Worm (Caenorhabditis elegans): ENCODE results near the gene aqp-2.
A peak's percentile ranks its signal among the peaks of the same experiment; 100 is the strongest.

The aqp-2 gene

ce11 chrII:9283668-9284357 is 22.0 kb upstream of the aqp-2 start:
- TF ChIP-seq scrt-1 (GFP tag; IDR thresholded peaks at IDR 0.05) (no peak), tbx-11 (GFP tag; IDR thresholded peaks at IDR 0.05) (0 out of 2 replicates have a peak, but pooled peaks have one; percentile 11)

- TF ChIP-seq tbx-11 (GFP tag; IDR thresholded peaks at IDR 0.05): no peak
- no peak for TF ChIP-seq ceh-36 (tag; optimal IDR thresholded peaks at IDR 0.05)
- 0 out of 2 replicates have a peak, but pooled peaks have one; percentile 38 for TF ChIP-seq sea-1 (GFP tag; conservative IDR thresholded peaks at IDR 0.05)
- no peak for TF ChIP-seq tbx-37 (GFP tag; conservative IDR thresholded peaks at IDR 0.05)
- TF ChIP-seq hmg-4 (GFP tag; optimal IDR thresholded peaks at IDR 0.05): peak; percentile 90
- peak; percentile 72 for TF ChIP-seq F13C5.2 (tag; optimal IDR thresholded peaks at IDR 0.05)
- TF ChIP-seq flt-1 (GFP tag; IDR thresholded peaks at IDR 0.05): no peak
- no peak for TF ChIP-seq aly-1 (tag; optimal IDR thresholded peaks at IDR 0.05)
These were observed 21.0 kb upstream of the aqp-2 start for ce11 chrII:9282787-9283186.

DNA sequence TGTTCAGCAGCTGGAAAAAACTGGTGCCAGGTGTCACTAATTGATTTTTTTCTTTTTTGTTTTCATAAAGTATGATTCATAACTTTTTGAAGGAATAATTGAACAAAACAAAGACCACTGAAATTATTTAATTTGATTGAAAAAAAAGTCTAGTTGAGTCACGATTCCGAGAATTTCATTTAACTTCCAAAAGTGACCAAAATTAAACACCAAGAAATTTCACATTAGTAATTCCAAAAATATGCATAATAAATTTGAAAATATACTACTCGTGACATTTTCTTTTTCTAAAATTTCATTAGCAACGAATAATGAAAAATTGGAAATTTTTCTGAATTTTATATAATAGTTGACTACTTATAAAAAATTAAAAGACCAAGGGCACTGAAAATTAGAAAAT is 20.3 kb upstream of the aqp-2 start:
- TF ChIP-seq hmg-4 (GFP tag; optimal IDR thresholded peaks at IDR 0.05) (no peak), sea-1 (GFP tag; conservative IDR thresholded peaks at IDR 0.05) (no peak), ceh-36 (tag; optimal IDR thresholded peaks at IDR 0.05) (no peak), tra-4 (tag; optimal IDR thresholded peaks at IDR 0.05) (no peak)

- no peak for TF ChIP-seq pes-1 (GFP tag; IDR thresholded peaks at IDR 0.05)
These were observed 19.8 kb upstream of the aqp-2 start for ce11 chrII:9281595-9281994.

- TF ChIP-seq tra-4 (tag; optimal IDR thresholded peaks at IDR 0.05): no peak
- TF ChIP-seq tbx-37 (GFP tag; conservative IDR thresholded peaks at IDR 0.05): no peak
- TF ChIP-seq tbx-11 (GFP tag; IDR thresholded peaks at IDR 0.05): no peak
- no peak for TF ChIP-seq pes-1 (GFP tag; IDR thresholded peaks at IDR 0.05)
- TF ChIP-seq ets-7 (tag; optimal IDR thresholded peaks at IDR 0.05): no peak
- no peak for TF ChIP-seq ceh-36 (tag; optimal IDR thresholded peaks at IDR 0.05)
- TF ChIP-seq hmbx-1 (tag; optimal IDR thresholded peaks at IDR 0.05): no peak
- TF ChIP-seq ceh-13 (GFP tag; optimal IDR thresholded peaks at IDR 0.05): no peak
- no peak for TF ChIP-seq sea-1 (GFP tag; conservative IDR thresholded peaks at IDR 0.05)
- no peak for TF ChIP-seq flt-1 (GFP tag; IDR thresholded peaks at IDR 0.05)
- TF ChIP-seq ama-1 (optimal IDR thresholded peaks at IDR 0.05): no peak
- no peak for TF ChIP-seq aly-1 (tag; optimal IDR thresholded peaks at IDR 0.05)
- no peak for TF ChIP-seq scrt-1 (GFP tag; IDR thresholded peaks at IDR 0.05)
- no peak for TF ChIP-seq B0310.2 (tag; optimal IDR thresholded peaks at IDR 0.05)
- no peak for TF ChIP-seq hnd-1 (tag; optimal IDR thresholded peaks at IDR 0.05)
- TF ChIP-seq hmg-4 (GFP tag; optimal IDR thresholded peaks at IDR 0.05): no peak
- no peak for TF ChIP-seq F13C5.2 (tag; optimal IDR thresholded peaks at IDR 0.05)
These were observed 19.1 kb upstream of the aqp-2 start for ce11 chrII:9280846-9281245.

DNA sequence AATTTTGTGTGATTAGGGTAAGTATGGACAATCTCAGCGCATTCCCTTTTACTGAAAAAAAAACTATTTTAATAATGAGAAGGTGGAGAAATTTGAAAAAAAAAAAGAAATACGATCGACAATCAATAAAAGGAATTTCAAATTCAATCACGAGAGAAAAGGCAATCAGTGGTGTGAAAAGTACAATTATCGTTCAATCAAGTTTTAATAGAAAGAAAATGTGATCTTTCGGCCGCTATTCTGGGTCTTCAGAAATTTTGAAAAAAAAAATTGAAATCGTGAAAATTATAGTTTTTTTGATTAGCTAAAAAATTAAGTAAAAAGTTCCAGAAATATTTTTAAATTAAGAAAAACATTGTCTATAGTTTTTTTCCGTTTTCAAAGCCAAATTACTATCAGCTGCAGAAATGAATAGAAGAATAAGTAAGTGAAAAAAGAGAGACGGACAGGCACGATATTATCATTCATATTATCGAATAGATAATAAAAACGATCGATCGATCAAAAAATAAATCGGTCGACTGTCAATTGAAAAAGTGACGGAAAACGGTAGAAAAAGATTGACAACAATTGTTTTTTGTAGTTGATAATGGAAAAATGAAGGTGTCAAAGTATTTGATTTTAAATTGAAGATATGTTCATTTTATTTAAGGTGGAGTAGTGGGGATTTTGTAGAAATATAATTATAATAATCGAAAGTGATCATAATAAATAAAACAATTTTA is 18.4 kb upstream of the aqp-2 start, which contains the start of gene gldi-3:
gldi-3 (minus strand) TSS at position 51 of the 725 bp plus-strand sequence.
- TF ChIP-seq scrt-1 (GFP tag; IDR thresholded peaks at IDR 0.05): no peak
- TF ChIP-seq ceh-36 (tag; optimal IDR thresholded peaks at IDR 0.05): no peak
- no peak for TF ChIP-seq tra-4 (tag; optimal IDR thresholded peaks at IDR 0.05)
- no peak for TF ChIP-seq tbx-37 (GFP tag; conservative IDR thresholded peaks at IDR 0.05)
- TF ChIP-seq tbx-11 (GFP tag; IDR thresholded peaks at IDR 0.05): no peak
- TF ChIP-seq hnd-1 (tag; optimal IDR thresholded peaks at IDR 0.05): no peak
- TF ChIP-seq hmbx-1 (tag; optimal IDR thresholded peaks at IDR 0.05): no peak
- no peak for TF ChIP-seq sea-1 (GFP tag; conservative IDR thresholded peaks at IDR 0.05)
- TF ChIP-seq flt-1 (GFP tag; IDR thresholded peaks at IDR 0.05): no peak

DNA sequence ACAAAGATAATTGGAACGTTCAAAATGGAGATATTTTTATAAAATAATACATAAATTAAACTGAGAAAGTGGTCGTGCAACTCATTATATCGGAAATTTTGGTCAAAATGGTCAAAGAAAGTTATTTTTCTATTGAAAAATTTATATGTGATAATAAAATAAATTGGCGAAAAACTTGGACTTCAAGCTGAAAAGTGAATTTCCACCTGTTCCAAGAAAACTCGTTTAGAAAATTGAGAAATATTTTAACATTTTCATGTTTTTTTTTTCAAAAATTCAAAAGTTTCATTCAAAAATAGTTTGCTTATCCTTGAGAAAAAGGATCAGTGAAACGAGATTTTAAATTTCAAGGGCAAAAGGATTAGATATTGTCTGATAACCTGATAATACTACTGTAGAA is 17.2 kb upstream of the aqp-2 start:
- no peak for TF ChIP-seq aly-1 (tag; optimal IDR thresholded peaks at IDR 0.05)

DNA sequence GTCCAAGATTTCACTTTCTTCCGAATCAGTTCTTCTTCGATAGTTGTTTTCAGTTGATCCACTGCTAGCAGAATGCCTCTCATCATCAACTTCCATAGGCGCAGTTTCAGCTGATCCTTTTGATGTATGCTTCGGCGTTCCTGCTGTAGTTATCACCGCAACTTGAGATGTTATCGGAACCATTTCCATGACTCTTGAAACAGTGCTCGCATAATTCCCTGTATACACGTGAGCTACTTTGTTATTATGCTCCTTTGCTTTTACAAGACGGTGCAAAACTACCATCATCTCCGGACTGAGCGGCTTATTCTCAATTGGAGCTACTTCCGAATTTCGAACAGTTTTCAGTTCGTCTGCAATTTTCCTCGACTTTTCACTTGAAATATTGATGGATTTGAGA is 15.4 kb upstream of the aqp-2 start:
- no peak for TF ChIP-seq ceh-13 (GFP tag; optimal IDR thresholded peaks at IDR 0.05)
- TF ChIP-seq hmg-4 (GFP tag; optimal IDR thresholded peaks at IDR 0.05): no peak
- TF ChIP-seq tbx-11 (GFP tag; IDR thresholded peaks at IDR 0.05): no peak
- TF ChIP-seq ets-7 (tag; optimal IDR thresholded peaks at IDR 0.05): no peak
- TF ChIP-seq tra-4 (tag; optimal IDR thresholded peaks at IDR 0.05): no peak
- TF ChIP-seq tbx-37 (GFP tag; conservative IDR thresholded peaks at IDR 0.05): no peak
- TF ChIP-seq hmbx-1 (tag; optimal IDR thresholded peaks at IDR 0.05): no peak
- no peak for TF ChIP-seq flt-1 (GFP tag; IDR thresholded peaks at IDR 0.05)
- no peak for TF ChIP-seq ama-1 (optimal IDR thresholded peaks at IDR 0.05)
- TF ChIP-seq sea-1 (GFP tag; conservative IDR thresholded peaks at IDR 0.05): no peak
- TF ChIP-seq scrt-1 (GFP tag; IDR thresholded peaks at IDR 0.05): no peak
- no peak for TF ChIP-seq F13C5.2 (tag; optimal IDR thresholded peaks at IDR 0.05)
- no peak for TF ChIP-seq aly-1 (tag; optimal IDR thresholded peaks at IDR 0.05)
- no peak for TF ChIP-seq ceh-36 (tag; optimal IDR thresholded peaks at IDR 0.05)
- no peak for TF ChIP-seq B0310.2 (tag; optimal IDR thresholded peaks at IDR 0.05)

All from whole organism, early embryonic.